Fruit fly (Drosophila melanogaster): ENCODE measurements around the gene Ncoa6.
A peak's percentile ranks its signal among the peaks of the same experiment; 100 is the strongest.

DNA sequence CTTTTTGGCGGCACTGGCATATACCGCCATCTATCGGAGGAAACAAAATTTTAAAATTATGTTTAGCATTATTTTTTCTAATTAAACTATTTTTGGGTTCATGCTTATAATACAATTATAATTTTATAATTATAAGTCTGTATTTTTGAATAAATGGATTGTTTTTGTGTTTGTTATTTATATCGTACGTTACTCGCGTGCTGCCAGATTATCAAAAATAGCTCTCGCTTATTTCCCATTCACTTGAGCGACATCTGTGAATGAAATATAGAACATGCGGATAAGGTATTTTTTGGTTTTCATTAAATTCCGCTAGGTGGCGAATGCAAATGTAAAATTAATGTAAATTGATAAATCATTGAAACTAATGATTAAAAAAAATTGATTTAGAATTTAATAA, 39.4 kb upstream of the Ncoa6 start:
- peak; percentile 61 to 88 for TF ChIP-seq CTCF (optimal IDR thresholded peaks at IDR 0.05)
- no peak for TF ChIP-seq CG8478 (optimal IDR thresholded peaks at IDR 0.05)
